Worm (Caenorhabditis elegans): Measurements from ENCODE around the gene rpap-2.

The rpap-2 gene

ce11 chrIII:8983135-8983534 is 15.4 kb downstream of the rpap-2 start (continued):
- no peak for TF ChIP-seq nhr-21 (tag; optimal IDR thresholded peaks at IDR 0.05)
- no peak for TF ChIP-seq dmd-4 (tag; optimal IDR thresholded peaks at IDR 0.05)
- TF ChIP-seq blmp-1 (tag; optimal IDR thresholded peaks at IDR 0.05; ENCODE audit: insufficient read depth) = peak; percentile 41
- no peak for TF ChIP-seq F13H6.1 (tag; optimal IDR thresholded peaks at IDR 0.05)
- no peak for TF ChIP-seq nhr-237 (tag; optimal IDR thresholded peaks at IDR 0.05)

- TF ChIP-seq nhr-237 (tag; optimal IDR thresholded peaks at IDR 0.05) (no peak), nhr-129 (tag; optimal IDR thresholded peaks at IDR 0.05) (peak; percentile 78), mdl-1 (tag; optimal IDR thresholded peaks at IDR 0.05) (peak in 1 of 2 experiments; percentile 39), crh-2 (tag; optimal IDR thresholded peaks at IDR 0.05) (no peak), nhr-21 (tag; optimal IDR thresholded peaks at IDR 0.05) (peak; percentile 62), fos-1 (tag; optimal IDR thresholded peaks at IDR 0.05) (peak; percentile 28), nhr-25 (tag; optimal IDR thresholded peaks at IDR 0.05) (peak; percentile 22), blmp-1 (tag; optimal IDR thresholded peaks at IDR 0.05; ENCODE audit: insufficient read depth) (peak; percentile 80), alr-1 (tag; optimal IDR thresholded peaks at IDR 0.05) (no peak), sma-9 (GFP tag; optimal IDR thresholded peaks at IDR 0.05) (peak; percentile 70), sma-9 (tag; optimal IDR thresholded peaks at IDR 0.05) (no peak), sma-3 (GFP tag; optimal IDR thresholded peaks at IDR 0.05) (no peak)
Observed at ce11 chrIII:8983811-8984210, 16.0 kb downstream of the rpap-2 start.

- TF ChIP-seq dmd-4 (tag; optimal IDR thresholded peaks at IDR 0.05) (no peak), blmp-1 (tag; optimal IDR thresholded peaks at IDR 0.05; ENCODE audit: insufficient read depth) (no peak), lin-13 (GFP tag; optimal IDR thresholded peaks at IDR 0.05) (no peak), peb-1 (tag; optimal IDR thresholded peaks at IDR 0.05) (no peak), ama-1 (optimal IDR thresholded peaks at IDR 0.05) (peak; percentile 10), nhr-25 (tag; optimal IDR thresholded peaks at IDR 0.05) (no peak), elt-3 (tag; optimal IDR thresholded peaks at IDR 0.05) (no peak), ceh-82 (tag; optimal IDR thresholded peaks at IDR 0.05) (no peak), fos-1 (tag; optimal IDR thresholded peaks at IDR 0.05) (peak; percentile 27), ztf-4 (tag; optimal IDR thresholded peaks at IDR 0.05) (no peak), egl-27 (tag; optimal IDR thresholded peaks at IDR 0.05) (no peak)
Observed at ce11 chrIII:8984412-8984811, 16.6 kb downstream of the rpap-2 start.

- TF ChIP-seq unc-62 (GFP tag; optimal IDR thresholded peaks at IDR 0.05) (no peak), unc-55 (GFP tag; optimal IDR thresholded peaks at IDR 0.05) (peak; percentile 87), C34F6.9 (tag; optimal IDR thresholded peaks at IDR 0.05) (peak; percentile 85), sma-3 (GFP tag; optimal IDR thresholded peaks at IDR 0.05) (peak; percentile 4), fos-1 (tag; optimal IDR thresholded peaks at IDR 0.05) (peak; percentile 40), zag-1 (tag; optimal IDR thresholded peaks at IDR 0.05) (peak; percentile 69), nhr-77 (tag; optimal IDR thresholded peaks at IDR 0.05) (no peak), lsy-2 (tag; optimal IDR thresholded peaks at IDR 0.05) (peak in 1 of 2 experiments; percentile 78), ztf-11 (tag; optimal IDR thresholded peaks at IDR 0.05) (no peak), sem-4 (tag; optimal IDR thresholded peaks at IDR 0.05) (peak; percentile 61), egl-27 (tag; optimal IDR thresholded peaks at IDR 0.05) (peak; percentile 59), dmd-4 (tag; optimal IDR thresholded peaks at IDR 0.05) (no peak), nhr-6 (tag; optimal IDR thresholded peaks at IDR 0.05) (peak; percentile 63), elt-1 (tag; optimal IDR thresholded peaks at IDR 0.05) (no peak), ceh-16 (tag; optimal IDR thresholded peaks at IDR 0.05) (no peak), R02D3.7 (tag; optimal IDR thresholded peaks at IDR 0.05) (no peak), alr-1 (tag; optimal IDR thresholded peaks at IDR 0.05) (no peak), blmp-1 (tag; optimal IDR thresholded peaks at IDR 0.05; ENCODE audit: insufficient read depth) (no peak), lin-11 (tag; optimal IDR thresholded peaks at IDR 0.05) (peak; percentile 36), mdl-1 (tag; optimal IDR thresholded peaks at IDR 0.05) (peak in 1 of 2 experiments; percentile 37), snpc-4 (tag; optimal IDR thresholded peaks at IDR 0.05) (no peak), crh-2 (tag; optimal IDR thresholded peaks at IDR 0.05) (peak; percentile 77), lin-39 (tag; optimal IDR thresholded peaks at IDR 0.05) (no peak), ztf-4 (tag; optimal IDR thresholded peaks at IDR 0.05) (peak; percentile 82), lin-13 (GFP tag; optimal IDR thresholded peaks at IDR 0.05) (peak; percentile 46), nhr-25 (tag; optimal IDR thresholded peaks at IDR 0.05) (peak; percentile 38), gmeb-1 (tag; optimal IDR thresholded peaks at IDR 0.05) (no peak), sma-9 (GFP tag; optimal IDR thresholded peaks at IDR 0.05) (peak; percentile 83), sma-9 (tag; optimal IDR thresholded peaks at IDR 0.05) (no peak), nhr-129 (tag; optimal IDR thresholded peaks at IDR 0.05) (peak; percentile 90), F13H6.1 (tag; optimal IDR thresholded peaks at IDR 0.05) (peak; percentile 90), mbf-1 (tag; optimal IDR thresholded peaks at IDR 0.05) (no peak), nhr-21 (tag; optimal IDR thresholded peaks at IDR 0.05) (no peak), nhr-11 (tag; optimal IDR thresholded peaks at IDR 0.05) (no peak), ztf-1 (GFP tag; conservative IDR thresholded peaks at IDR 0.05) (no peak), mab-5 (tag; optimal IDR thresholded peaks at IDR 0.05) (peak; percentile 21)
Observed at ce11 chrIII:8984960-8985359, 17.2 kb downstream of the rpap-2 start.

Data from whole organism, L2 larva.